Fruit fly (Drosophila melanogaster) whole organism, wandering third instar larva: Measurements from ENCODE around the gene Fdh.

Source experiments
- Dfd ChIP-seq: fragments of >200 bp; optimal IDR thresholded peaks from 2 replicates; lab custom pipeline; 2017; ENCODE audit warnings: missing biosample characterization, missing genetic modification characterization
- GATAd ChIP-seq: sonication (Bioruptor generic); optimal IDR thresholded peaks from 2 replicates; lab custom pipeline; 2016; ENCODE audit warnings: missing biosample characterization, missing genetic modification characterization
- Hr78 ChIP-seq: fragments of >200 bp; optimal IDR thresholded peaks from 2 replicates; lab custom pipeline; 2017; ENCODE audit warnings: missing biosample characterization, missing genetic modification characterization
- Hr83 ChIP-seq: fragments of 200-300 bp; sonication (Bioruptor generic); optimal IDR thresholded peaks from 2 replicates; lab custom pipeline; 2016; ENCODE audit warnings: missing biosample characterization, mild to moderate bottlenecking, missing genetic modification characterization, moderate library complexity; ENCODE audit not compliant: poor library complexity, severe bottlenecking
- Myc ChIP-seq: fragments of >200 bp; optimal IDR thresholded peaks from 2 replicates; lab custom pipeline; 2017
- Vsx2 ChIP-seq: fragments of 200-300, 225-300 bp; sonication (Bioruptor generic); optimal IDR thresholded peaks from 2 replicates; lab custom pipeline; 2018; ENCODE audit warnings: missing biosample characterization, missing genetic modification characterization; ENCODE audit not compliant: partially characterized antibody
- dl ChIP-seq, 2 experiments: fragments of 175-275, 200-275 bp in 1 of 2; fragments of 200-275 bp in 1 of 2; sonication (Bioruptor generic); optimal IDR thresholded peaks; lab custom pipeline; 2018; ENCODE audit warnings: mild to moderate bottlenecking in 2 of 2, missing biosample characterization in 2 of 2, missing genetic modification characterization in 2 of 2, moderate library complexity in 2 of 2; ENCODE audit not compliant: partially characterized antibody in 2 of 2, insufficient read depth in 1 of 2
- foxo ChIP-seq, 2 experiments: fragments of 200-800 bp; sonication (Bioruptor generic); optimal IDR thresholded peaks; 2 replicates in 1 of 2; 3 replicates in 1 of 2; lab custom pipeline; 2016 to 2017; ENCODE audit warnings: missing biosample characterization in 2 of 2, missing genetic modification characterization in 2 of 2
- psq ChIP-seq: fragments of 200-800 bp; sonication (Bioruptor generic); optimal IDR thresholded peaks from 3 replicates; lab custom pipeline; 2017; ENCODE audit warnings: missing biosample characterization, mild to moderate bottlenecking, missing genetic modification characterization, moderate library complexity

DNA sequence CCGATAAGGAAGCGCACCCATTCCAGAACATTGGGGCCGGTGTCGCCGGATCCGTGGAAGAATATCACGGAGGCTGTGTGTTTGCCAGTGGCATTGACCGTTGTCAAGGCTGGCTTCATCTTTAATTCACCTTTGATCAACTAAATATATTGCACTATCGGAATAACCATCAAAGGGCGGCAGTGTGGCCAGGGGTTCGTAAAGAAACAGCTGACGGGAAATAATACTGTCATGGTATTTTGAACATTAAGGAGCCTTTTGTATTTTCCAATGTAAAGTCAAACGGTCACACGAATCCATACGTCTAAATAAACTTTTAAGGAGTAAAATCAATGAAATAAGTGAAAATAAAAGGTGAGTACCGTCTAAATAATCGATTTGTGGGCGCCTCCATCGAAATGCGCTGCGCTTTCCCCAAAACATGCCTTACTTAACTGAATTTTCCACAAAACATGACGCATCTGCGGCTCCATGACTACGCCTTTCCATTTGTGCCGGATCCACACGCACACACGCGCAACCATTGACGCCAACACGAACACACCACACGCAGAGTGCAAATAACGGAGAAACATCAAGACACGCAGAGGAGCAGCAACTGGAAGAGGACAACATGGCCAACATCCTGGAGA is 17.8 kb downstream of the Fdh start, which contains the start of the genes CG6567 and CG4511:
- TF ChIP-seq GATAd (GFP tag; lab: Kevin White, UChicago) (no peak), Hr78 (GFP tag; lab: Kevin White, UChicago) (no peak), Vsx2 (GFP tag; lab: Kevin White, UChicago) (no peak), Hr83 (no peak), Dfd (no peak), psq (no peak), foxo (GFP tag; optimal IDR thresholded peaks at IDR 0.05; lab: Kevin White, UChicago) (no peak), dl (GFP tag; optimal IDR thresholded peaks at IDR 0.05; lab: Kevin White, UChicago; ENCODE audit: insufficient read depth in 1 of 2, partially characterized antibody in 2 of 2) (no peak), Myc (lab: Kevin White, UChicago) (no peak)
